Worm (Caenorhabditis elegans): ENCODE measurements around the gene C30G7.3.

The C30G7.3 gene

ce11 chrV:14915599-14915998, 29.9 kb downstream of the C30G7.3 start, which contains the start of gene H12D21.11:
Gene H12D21.11, plus strand, starts transcription at chrV:14915899.
- no peak for TF ChIP-seq F13C5.2 (tag; optimal IDR thresholded peaks at IDR 0.05)
- no peak for TF ChIP-seq hmg-4 (GFP tag; optimal IDR thresholded peaks at IDR 0.05)
- TF ChIP-seq scrt-1 (GFP tag; IDR thresholded peaks at IDR 0.05) = no peak
- no peak for TF ChIP-seq hnd-1 (tag; optimal IDR thresholded peaks at IDR 0.05)
- TF ChIP-seq ets-7 (tag; optimal IDR thresholded peaks at IDR 0.05) = no peak
- TF ChIP-seq flt-1 (GFP tag; IDR thresholded peaks at IDR 0.05) = no peak
- no peak for TF ChIP-seq ceh-13 (GFP tag; optimal IDR thresholded peaks at IDR 0.05)
- no peak for TF ChIP-seq tra-4 (tag; optimal IDR thresholded peaks at IDR 0.05)
- TF ChIP-seq tbx-11 (GFP tag; IDR thresholded peaks at IDR 0.05) = no peak
- TF ChIP-seq ceh-36 (tag; optimal IDR thresholded peaks at IDR 0.05) = no peak
- TF ChIP-seq pes-1 (GFP tag; IDR thresholded peaks at IDR 0.05) = no peak
- TF ChIP-seq tbx-37 (GFP tag; conservative IDR thresholded peaks at IDR 0.05) = no peak
- TF ChIP-seq B0310.2 (tag; optimal IDR thresholded peaks at IDR 0.05) = no peak
- TF ChIP-seq ama-1 (optimal IDR thresholded peaks at IDR 0.05) = no peak
- no peak for TF ChIP-seq sea-1 (GFP tag; conservative IDR thresholded peaks at IDR 0.05)
- no peak for TF ChIP-seq aly-1 (tag; optimal IDR thresholded peaks at IDR 0.05)

- no peak for TF ChIP-seq ceh-13 (GFP tag; optimal IDR thresholded peaks at IDR 0.05)
Measured at ce11 chrV:14910758-14911157, 34.7 kb downstream of the C30G7.3 start.

- TF ChIP-seq ama-1 (optimal IDR thresholded peaks at IDR 0.05) = no peak
- TF ChIP-seq ceh-36 (tag; optimal IDR thresholded peaks at IDR 0.05) = no peak
- TF ChIP-seq tbx-37 (GFP tag; conservative IDR thresholded peaks at IDR 0.05) = no peak
- no peak for TF ChIP-seq sea-1 (GFP tag; conservative IDR thresholded peaks at IDR 0.05)
- no peak for TF ChIP-seq ceh-13 (GFP tag; optimal IDR thresholded peaks at IDR 0.05)
- no peak for TF ChIP-seq flt-1 (GFP tag; IDR thresholded peaks at IDR 0.05)
- TF ChIP-seq hmbx-1 (tag; optimal IDR thresholded peaks at IDR 0.05) = no peak
- no peak for TF ChIP-seq F13C5.2 (tag; optimal IDR thresholded peaks at IDR 0.05)
- TF ChIP-seq tbx-11 (GFP tag; IDR thresholded peaks at IDR 0.05) = no peak
- no peak for TF ChIP-seq pes-1 (GFP tag; IDR thresholded peaks at IDR 0.05)
- TF ChIP-seq tra-4 (tag; optimal IDR thresholded peaks at IDR 0.05) = no peak
- TF ChIP-seq hmg-4 (GFP tag; optimal IDR thresholded peaks at IDR 0.05) = no peak
- TF ChIP-seq hnd-1 (tag; optimal IDR thresholded peaks at IDR 0.05) = no peak
- TF ChIP-seq scrt-1 (GFP tag; IDR thresholded peaks at IDR 0.05) = no peak
- no peak for TF ChIP-seq B0310.2 (tag; optimal IDR thresholded peaks at IDR 0.05)
- TF ChIP-seq aly-1 (tag; optimal IDR thresholded peaks at IDR 0.05) = no peak
Measured at ce11 chrV:14909331-14909835, 36.1 kb downstream of the C30G7.3 start, which contains the start of gene H12D21.9. Gene H12D21.9, minus strand, starts transcription at chrV:14909478.

ce11 chrV:14907445-14907844, 38.1 kb downstream of the C30G7.3 start:
- TF ChIP-seq ama-1 (optimal IDR thresholded peaks at IDR 0.05) (no peak), tra-4 (tag; optimal IDR thresholded peaks at IDR 0.05) (no peak), tbx-37 (GFP tag; conservative IDR thresholded peaks at IDR 0.05) (no peak), scrt-1 (GFP tag; IDR thresholded peaks at IDR 0.05) (no peak), sea-1 (GFP tag; conservative IDR thresholded peaks at IDR 0.05) (no peak), B0310.2 (tag; optimal IDR thresholded peaks at IDR 0.05) (no peak), F13C5.2 (tag; optimal IDR thresholded peaks at IDR 0.05) (no peak), hnd-1 (tag; optimal IDR thresholded peaks at IDR 0.05) (no peak), aly-1 (tag; optimal IDR thresholded peaks at IDR 0.05) (no peak), tbx-11 (GFP tag; IDR thresholded peaks at IDR 0.05) (no peak), hmg-4 (GFP tag; optimal IDR thresholded peaks at IDR 0.05) (no peak)

- TF ChIP-seq hnd-1 (tag; optimal IDR thresholded peaks at IDR 0.05) = no peak
- TF ChIP-seq B0310.2 (tag; optimal IDR thresholded peaks at IDR 0.05) = no peak
- TF ChIP-seq flt-1 (GFP tag; IDR thresholded peaks at IDR 0.05) = no peak
- no peak for TF ChIP-seq sea-1 (GFP tag; conservative IDR thresholded peaks at IDR 0.05)
- TF ChIP-seq F13C5.2 (tag; optimal IDR thresholded peaks at IDR 0.05) = no peak
- no peak for TF ChIP-seq tbx-37 (GFP tag; conservative IDR thresholded peaks at IDR 0.05)
- TF ChIP-seq pes-1 (GFP tag; IDR thresholded peaks at IDR 0.05) = no peak
- no peak for TF ChIP-seq ama-1 (optimal IDR thresholded peaks at IDR 0.05)
- TF ChIP-seq hmg-4 (GFP tag; optimal IDR thresholded peaks at IDR 0.05) = no peak
- TF ChIP-seq ets-7 (tag; optimal IDR thresholded peaks at IDR 0.05) = no peak
- TF ChIP-seq ceh-36 (tag; optimal IDR thresholded peaks at IDR 0.05) = no peak
- no peak for TF ChIP-seq hmbx-1 (tag; optimal IDR thresholded peaks at IDR 0.05)
- TF ChIP-seq scrt-1 (GFP tag; IDR thresholded peaks at IDR 0.05) = no peak
- TF ChIP-seq ceh-13 (GFP tag; optimal IDR thresholded peaks at IDR 0.05) = no peak
- no peak for TF ChIP-seq tra-4 (tag; optimal IDR thresholded peaks at IDR 0.05)
- no peak for TF ChIP-seq tbx-11 (GFP tag; IDR thresholded peaks at IDR 0.05)
- TF ChIP-seq aly-1 (tag; optimal IDR thresholded peaks at IDR 0.05) = no peak
Measured at ce11 chrV:14900905-14901304, 44.6 kb downstream of the C30G7.3 start.

ce11 chrV:14899545-14899944, 46.0 kb downstream of the C30G7.3 start, which contains the start of gene H12D21.10:
Gene H12D21.10, plus strand, starts transcription at chrV:14899804.
- TF ChIP-seq sea-1 (GFP tag; conservative IDR thresholded peaks at IDR 0.05) (no peak), pes-1 (GFP tag; IDR thresholded peaks at IDR 0.05) (no peak), hmbx-1 (tag; optimal IDR thresholded peaks at IDR 0.05) (no peak), flt-1 (GFP tag; IDR thresholded peaks at IDR 0.05) (no peak), ceh-36 (tag; optimal IDR thresholded peaks at IDR 0.05) (no peak), ama-1 (optimal IDR thresholded peaks at IDR 0.05) (no peak)

ce11 chrV:14897731-14898130, 47.8 kb downstream of the C30G7.3 start, which contains the start of gene H12D21.6:
Gene H12D21.6, minus strand, starts transcription at chrV:14897831.
- TF ChIP-seq pes-1 (GFP tag; IDR thresholded peaks at IDR 0.05) (no peak), flt-1 (GFP tag; IDR thresholded peaks at IDR 0.05) (no peak), scrt-1 (GFP tag; IDR thresholded peaks at IDR 0.05) (no peak), tbx-37 (GFP tag; conservative IDR thresholded peaks at IDR 0.05) (no peak), B0310.2 (tag; optimal IDR thresholded peaks at IDR 0.05) (no peak), hmbx-1 (tag; optimal IDR thresholded peaks at IDR 0.05) (no peak), hnd-1 (tag; optimal IDR thresholded peaks at IDR 0.05) (no peak), ets-7 (tag; optimal IDR thresholded peaks at IDR 0.05) (no peak), ceh-13 (GFP tag; optimal IDR thresholded peaks at IDR 0.05) (no peak), tbx-11 (GFP tag; IDR thresholded peaks at IDR 0.05) (no peak), ama-1 (optimal IDR thresholded peaks at IDR 0.05) (no peak), ceh-36 (tag; optimal IDR thresholded peaks at IDR 0.05) (no peak), F13C5.2 (tag; optimal IDR thresholded peaks at IDR 0.05) (no peak), tra-4 (tag; optimal IDR thresholded peaks at IDR 0.05) (no peak), aly-1 (tag; optimal IDR thresholded peaks at IDR 0.05) (no peak), hmg-4 (GFP tag; optimal IDR thresholded peaks at IDR 0.05) (no peak), sea-1 (GFP tag; conservative IDR thresholded peaks at IDR 0.05) (no peak)

All from whole organism, early embryonic.